Fruit fly (Drosophila melanogaster) whole organism, prepupa: Measurements from ENCODE around the gene CG11760.
A peak's percentile ranks its signal among the peaks of the same experiment; 100 is the strongest.

Experiments
- Blimp-1 ChIP-seq: fragments of 200-800 bp; sonication (Bioruptor generic); optimal IDR thresholded peaks from 3 replicates; lab custom pipeline; 2017; ENCODE audit warnings: missing biosample characterization, missing genetic modification characterization, mild to moderate bottlenecking, moderate library complexity, missing genetic modification reagents
- CG10631 ChIP-seq: fragments of 200-800 bp; sonication (Bioruptor generic); optimal IDR thresholded peaks from 2 replicates; lab custom pipeline; 2016; ENCODE audit warnings: missing biosample characterization, missing genetic modification characterization
- CG11294 ChIP-seq: fragments of 200-800 bp; sonication (Bioruptor generic); IDR thresholded peaks from 2 replicates; pipeline ENCODE4 v1.3.6; 2022; ENCODE audit warnings: missing biosample characterization, missing genetic modification characterization
- CG11762 ChIP-seq: fragments of 200-800 bp; sonication (Bioruptor generic); optimal IDR thresholded peaks from 3 replicates; lab custom pipeline; 2016; ENCODE audit warnings: missing biosample characterization, missing genetic modification characterization; ENCODE audit not compliant: insufficient read depth
- CG15336 ChIP-seq: fragments of 200-800 bp; sonication (Bioruptor generic); IDR thresholded peaks from 2 replicates; pipeline ENCODE4 v1.3.6; 2022; ENCODE audit warnings: missing biosample characterization, missing genetic modification characterization
- CG16779 ChIP-seq: fragments of 200-800 bp; sonication (Bioruptor generic); optimal IDR thresholded peaks from 3 replicates; lab custom pipeline; 2017; ENCODE audit warnings: missing biosample characterization, mild to moderate bottlenecking, missing genetic modification characterization
- CG3032 ChIP-seq: fragments of 200-800 bp; optimal IDR thresholded peaks from 2 replicates; lab custom pipeline; 2019; ENCODE audit warnings: missing biosample characterization, mild to moderate bottlenecking, missing genetic modification characterization, moderate library complexity
- CG31627 ChIP-seq: fragments of 200-800 bp; sonication (Bioruptor generic); optimal IDR thresholded peaks from 3 replicates; lab custom pipeline; 2016; ENCODE audit warnings: missing biosample characterization, missing genetic modification characterization
- CG34406 ChIP-seq: fragments of 200-800 bp; sonication (Bioruptor generic); optimal IDR thresholded peaks from 3 replicates; lab custom pipeline; 2016; ENCODE audit warnings: missing biosample characterization, missing genetic modification characterization
- CG3919 ChIP-seq: fragments of 200-800 bp; sonication (Bioruptor generic); optimal IDR thresholded peaks from 3 replicates; lab custom pipeline; 2016; ENCODE audit warnings: missing biosample characterization, missing genetic modification characterization
- CG4318 ChIP-seq: fragments of 200-800 bp; sonication (Bioruptor generic); optimal IDR thresholded peaks from 3 replicates; lab custom pipeline; 2017; ENCODE audit warnings: missing biosample characterization, mild to moderate bottlenecking, missing genetic modification characterization
- CG6163 ChIP-seq: fragments of 200-800 bp; sonication (Bioruptor generic); IDR thresholded peaks from 3 replicates; pipeline ENCODE4 v1.3.6; 2022; ENCODE audit warnings: missing biosample characterization, missing genetic modification characterization
- CG6276 ChIP-seq: fragments of 200-800 bp; sonication (Bioruptor generic); optimal IDR thresholded peaks from 2 replicates; lab custom pipeline; 2017; ENCODE audit warnings: missing biosample characterization, mild to moderate bottlenecking, missing genetic modification characterization
- CG6792 ChIP-seq: fragments of 200-800 bp; sonication (Bioruptor generic); optimal IDR thresholded peaks from 3 replicates; lab custom pipeline; 2016; ENCODE audit warnings: missing biosample characterization, missing genetic modification characterization
- CG6808 ChIP-seq: fragments of 200-800 bp; sonication (Bioruptor generic); optimal IDR thresholded peaks from 3 replicates; lab custom pipeline; 2017; ENCODE audit warnings: missing biosample characterization, missing genetic modification characterization, mild to moderate bottlenecking, moderate library complexity, missing genetic modification reagents
- CG6854 ChIP-seq: fragments of 200-800 bp; sonication (Bioruptor generic); optimal IDR thresholded peaks from 2 replicates; lab custom pipeline; 2017; ENCODE audit warnings: missing biosample characterization, mild to moderate bottlenecking, missing genetic modification characterization
- CG7368 ChIP-seq: fragments of 200-800 bp; sonication (Bioruptor generic); optimal IDR thresholded peaks from 3 replicates; lab custom pipeline; 2016; ENCODE audit warnings: missing biosample characterization, missing genetic modification characterization
- CG8119 ChIP-seq: fragments of 200-800 bp; sonication (Bioruptor generic); IDR thresholded peaks from 3 replicates; pipeline ENCODE4 v1.3.6; 2022; ENCODE audit warnings: missing biosample characterization, missing genetic modification characterization
- CG8319 ChIP-seq: fragments of 200-800 bp; sonication (Bioruptor generic); optimal IDR thresholded peaks from 3 replicates; lab custom pipeline; 2016; ENCODE audit warnings: missing biosample characterization, missing genetic modification characterization
- CG8632 ChIP-seq: fragments of 200-800 bp; sonication (Bioruptor generic); optimal IDR thresholded peaks from 3 replicates; lab custom pipeline; 2016; ENCODE audit warnings: missing biosample characterization, missing genetic modification characterization
- CG9139 ChIP-seq: fragments of 200-800 bp; sonication (Bioruptor generic); optimal IDR thresholded peaks from 3 replicates; lab custom pipeline; 2017; ENCODE audit warnings: missing biosample characterization, mild to moderate bottlenecking, missing genetic modification characterization
- Eip75B ChIP-seq: fragments of 200-800 bp; sonication (Bioruptor generic); optimal IDR thresholded peaks from 3 replicates; lab custom pipeline; 2016; ENCODE audit warnings: missing biosample characterization, missing genetic modification characterization
- Eip78C ChIP-seq: fragments of 200-800 bp; sonication (Bioruptor generic); peaks from one replicate; lab custom pipeline; 2016; ENCODE audit warnings: missing biosample characterization, missing genetic modification characterization
- Eip93F ChIP-seq: fragments of 200-800 bp; sonication (Bioruptor generic); optimal IDR thresholded peaks from 2 replicates; lab custom pipeline; 2016; ENCODE audit warnings: missing biosample characterization, mild to moderate bottlenecking, missing genetic modification characterization
- Ets21C ChIP-seq: fragments of 200-800 bp; sonication (Bioruptor generic); optimal IDR thresholded peaks from 3 replicates; lab custom pipeline; 2016; ENCODE audit warnings: missing biosample characterization, missing genetic modification characterization
- Ets96B ChIP-seq: fragments of 200-800 bp; optimal IDR thresholded peaks from 2 replicates; lab custom pipeline; 2019; ENCODE audit warnings: missing biosample characterization, mild to moderate bottlenecking, missing genetic modification characterization, moderate library complexity
- Gug ChIP-seq: fragments of 200-800 bp; sonication (Bioruptor generic); IDR thresholded peaks from 2 replicates; pipeline ENCODE4 v1.3.6; 2022; ENCODE audit warnings: missing biosample characterization, missing genetic modification characterization
- Hr38 ChIP-seq: sonication (Bioruptor generic); optimal IDR thresholded peaks from 2 replicates; lab custom pipeline; 2016; ENCODE audit warnings: missing biosample characterization, missing genetic modification characterization
- Hr39 ChIP-seq: fragments of 200-800 bp; sonication (Bioruptor generic); optimal IDR thresholded peaks from 2 replicates; lab custom pipeline; 2016; ENCODE audit warnings: missing biosample characterization, missing genetic modification characterization
- Lpt ChIP-seq: fragments of 200-800 bp; sonication (Bioruptor generic); optimal IDR thresholded peaks from 3 replicates; lab custom pipeline; 2016; ENCODE audit warnings: missing biosample characterization, missing genetic modification characterization
- OdsH ChIP-seq: fragments of 200-800 bp; sonication (Bioruptor generic); optimal IDR thresholded peaks from 3 replicates; lab custom pipeline; 2016; ENCODE audit warnings: missing biosample characterization, missing genetic modification characterization
- Smox ChIP-seq: fragments of 200-800 bp; sonication (Bioruptor generic); optimal IDR thresholded peaks from 3 replicates; lab custom pipeline; 2016; ENCODE audit warnings: missing biosample characterization, missing genetic modification characterization
- Sox102F ChIP-seq: fragments of 200-800 bp; sonication (Bioruptor generic); optimal IDR thresholded peaks from 2 replicates; lab custom pipeline; 2016; ENCODE audit warnings: missing biosample characterization, mild to moderate bottlenecking, missing genetic modification characterization
- Sox14 ChIP-seq: fragments of 200-800 bp; sonication (Bioruptor generic); optimal IDR thresholded peaks from 3 replicates; lab custom pipeline; 2016; ENCODE audit warnings: missing biosample characterization, missing genetic modification characterization
- achi ChIP-seq: fragments of 200-800 bp; sonication (Bioruptor generic); optimal IDR thresholded peaks from 3 replicates; lab custom pipeline; 2016; ENCODE audit warnings: missing biosample characterization, missing genetic modification characterization
- acj6 ChIP-seq: fragments of 200-800 bp; sonication (Bioruptor generic); optimal IDR thresholded peaks from 3 replicates; lab custom pipeline; 2016; ENCODE audit warnings: missing biosample characterization, missing genetic modification characterization
- cyc ChIP-seq: fragments of 200-800 bp; sonication (Bioruptor generic); optimal IDR thresholded peaks from 3 replicates; lab custom pipeline; 2016; ENCODE audit warnings: missing biosample characterization, missing genetic modification characterization
- dac ChIP-seq: fragments of 200-800 bp; sonication (Bioruptor generic); optimal IDR thresholded peaks from 2 replicates; lab custom pipeline; 2017; ENCODE audit warnings: missing biosample characterization, mild to moderate bottlenecking, missing genetic modification characterization
- dsx ChIP-seq: fragments of 200-800 bp; optimal IDR thresholded peaks from 3 replicates; lab custom pipeline; 2019; ENCODE audit warnings: missing biosample characterization, mild to moderate bottlenecking, missing genetic modification characterization, moderate library complexity; ENCODE audit not compliant: poor library complexity, severe bottlenecking
- eg ChIP-seq: fragments of 200-800 bp; sonication (Bioruptor generic); IDR thresholded peaks from 3 replicates; pipeline ENCODE4 v1.3.6; 2022; ENCODE audit warnings: missing biosample characterization, missing genetic modification characterization
- esn ChIP-seq: fragments of 200-800 bp; sonication (Bioruptor generic); optimal IDR thresholded peaks from 2 replicates; lab custom pipeline; 2016; ENCODE audit warnings: missing biosample characterization, mild to moderate bottlenecking, missing genetic modification characterization, moderate library complexity
- fd59A ChIP-seq: fragments of 200-800 bp; sonication (Bioruptor generic); optimal IDR thresholded peaks from 2 replicates; lab custom pipeline; 2017; ENCODE audit warnings: missing biosample characterization, mild to moderate bottlenecking, missing genetic modification characterization, missing genetic modification reagents
- fd85E ChIP-seq: fragments of 200-800 bp; sonication (Bioruptor generic); optimal IDR thresholded peaks from 3 replicates; lab custom pipeline; 2016; ENCODE audit warnings: missing biosample characterization, missing genetic modification characterization
- fkh ChIP-seq: fragments of 200-800 bp; sonication (Bioruptor generic); optimal IDR thresholded peaks from 3 replicates; lab custom pipeline; 2017; ENCODE audit warnings: missing biosample characterization, mild to moderate bottlenecking, missing genetic modification characterization, moderate library complexity
- lz ChIP-seq: fragments of 200-800 bp; sonication (Bioruptor generic); optimal IDR thresholded peaks from 3 replicates; lab custom pipeline; 2016; ENCODE audit warnings: missing biosample characterization, missing genetic modification characterization
- net ChIP-seq: fragments of 200-800 bp; sonication (Bioruptor generic); optimal IDR thresholded peaks from 3 replicates; lab custom pipeline; 2016; ENCODE audit warnings: missing biosample characterization, missing genetic modification characterization
- pdm3 ChIP-seq: fragments of 200-800 bp; sonication (Bioruptor generic); optimal IDR thresholded peaks from 3 replicates; lab custom pipeline; 2016; ENCODE audit warnings: missing biosample characterization, missing genetic modification characterization
- salr ChIP-seq, 2 experiments: fragments of 200-800 bp; sonication (Bioruptor generic); optimal IDR thresholded peaks; 3 replicates each; lab custom pipeline; 2016 to 2018; ENCODE audit warnings: missing biosample characterization in 2 of 2, missing genetic modification characterization in 2 of 2, mild to moderate bottlenecking in 1 of 2
- spab ChIP-seq: fragments of 200-800 bp; sonication (Bioruptor generic); optimal IDR thresholded peaks from 2 replicates; lab custom pipeline; 2017; ENCODE audit warnings: missing biosample characterization, mild to moderate bottlenecking, missing genetic modification characterization, missing genetic modification reagents
- ss ChIP-seq, 2 experiments: fragments of 200-800 bp; sonication (Bioruptor generic); optimal IDR thresholded peaks; 2 replicates in 1 of 2; 3 replicates in 1 of 2; lab custom pipeline; 2017 to 2018; ENCODE audit warnings: mild to moderate bottlenecking in 2 of 2, missing biosample characterization in 2 of 2, missing genetic modification characterization in 2 of 2, moderate library complexity in 1 of 2
- svp ChIP-seq: fragments of 200-800 bp; sonication (Bioruptor generic); peaks from one replicate; lab custom pipeline; 2016; ENCODE audit warnings: missing biosample characterization, missing genetic modification characterization
- topi ChIP-seq: fragments of 200-800 bp; sonication (Bioruptor generic); optimal IDR thresholded peaks from 3 replicates; lab custom pipeline; 2016; ENCODE audit warnings: missing biosample characterization, missing genetic modification characterization
- vri ChIP-seq: fragments of 200-800 bp; sonication (Bioruptor generic); optimal IDR thresholded peaks from 3 replicates; lab custom pipeline; 2016; ENCODE audit warnings: missing biosample characterization, mild to moderate bottlenecking, missing genetic modification characterization

CG11760 gene

DNA sequence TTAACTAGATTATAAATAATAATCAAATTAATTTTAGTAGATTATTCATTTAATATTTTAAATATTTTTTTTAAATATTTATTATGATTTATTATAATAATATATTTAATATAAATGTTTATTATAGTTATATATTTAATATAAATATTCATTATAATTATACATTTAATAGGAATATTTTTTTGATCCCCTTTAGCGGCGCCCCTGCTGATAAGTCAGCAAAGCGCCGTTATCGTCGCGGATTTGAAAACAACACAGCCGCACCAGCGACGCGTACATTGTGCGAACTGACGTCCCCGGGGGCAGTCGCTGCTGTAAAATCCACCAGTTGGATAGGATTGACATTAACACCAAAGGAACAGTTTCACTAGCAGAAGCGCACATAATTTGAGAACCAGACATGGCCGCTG is 6.3 kb upstream of the CG11760 start, which contains the start of gene CG8112:
Gene CG8112, plus strand, starts transcription at position 212 of the 410 bp plus-strand sequence.
- no peak for TF ChIP-seq CG16779 (tag; lab: Kevin White, UChicago)
- TF ChIP-seq acj6 (GFP tag; lab: Kevin White, UChicago): peak; percentile 27
- peak; percentile 47 for TF ChIP-seq CG34406 (GFP tag; lab: Kevin White, UChicago)
- peak; percentile 19 for TF ChIP-seq CG10631
- no peak for TF ChIP-seq CG7368
- peak; percentile 21 for TF ChIP-seq dsx (GFP tag; lab: Kevin White, UChicago)
- peak; percentile 9 for TF ChIP-seq fkh
- TF ChIP-seq vri (GFP tag; lab: Kevin White, UChicago): no peak
- TF ChIP-seq CG3919 (GFP tag; lab: Kevin White, UChicago): peak; percentile 34
- TF ChIP-seq Gug (GFP tag; lab: Robert Waterston, UW): no peak
- TF ChIP-seq ss (GFP tag; optimal IDR thresholded peaks at IDR 0.05; lab: Kevin White, UChicago): peak in 1 of 2 experiments; percentile 16
- no peak for TF ChIP-seq CG6792 (GFP tag; lab: Kevin White, UChicago)
- peak; percentile 14 for TF ChIP-seq OdsH (GFP tag; lab: Kevin White, UChicago)
- TF ChIP-seq CG4318 (GFP tag; lab: Kevin White, UChicago): no peak
- no peak for TF ChIP-seq CG15336 (GFP tag; lab: Robert Waterston, UW)
- no peak for TF ChIP-seq Ets21C (GFP tag; lab: Kevin White, UChicago)
- TF ChIP-seq dac (GFP tag; lab: Kevin White, UChicago): no peak
- peak; percentile 1 for TF ChIP-seq CG6276 (GFP tag; lab: Kevin White, UChicago)
- TF ChIP-seq Smox (GFP tag; lab: Kevin White, UChicago): no peak
- TF ChIP-seq Hr38 (GFP tag; lab: Kevin White, UChicago): no peak
- no peak for TF ChIP-seq CG31627
- TF ChIP-seq CG6163 (GFP tag; lab: Robert Waterston, UW): peak; percentile 64
- TF ChIP-seq CG6854: no peak
- no peak for TF ChIP-seq CG11294
- peak; percentile 52 for TF ChIP-seq esn (GFP tag; lab: Kevin White, UChicago)
- TF ChIP-seq lz (GFP tag; lab: Kevin White, UChicago): no peak
- no peak for TF ChIP-seq Sox102F
- TF ChIP-seq CG8632 (GFP tag; lab: Kevin White, UChicago): peak; percentile 59
- TF ChIP-seq CG3032 (tag; lab: Kevin White, UChicago): peak; percentile 28
- peak in 1 of 2 experiments; percentile 14 for TF ChIP-seq salr (GFP tag; optimal IDR thresholded peaks at IDR 0.05; lab: Kevin White, UChicago)
- TF ChIP-seq Ets96B (tag; lab: Kevin White, UChicago): no peak
- no peak for TF ChIP-seq CG11762
- no peak for TF ChIP-seq CG9139
- TF ChIP-seq cyc (GFP tag; lab: Kevin White, UChicago): no peak
- no peak for TF ChIP-seq net (GFP tag; lab: Kevin White, UChicago)
- TF ChIP-seq Blimp-1 (GFP tag; lab: Kevin White, UChicago): peak; percentile 23
- peak; percentile 41; the same call in 2 of the 3 replicates for TF ChIP-seq eg (GFP tag; lab: Robert Waterston, UW)
- no peak for TF ChIP-seq CG8319 (GFP tag; lab: Kevin White, UChicago)
- peak; percentile 63 for TF ChIP-seq Eip78C (GFP tag; lab: Kevin White, UChicago)
- TF ChIP-seq Lpt: no peak
- peak; percentile 2 for TF ChIP-seq topi (GFP tag; lab: Kevin White, UChicago)
- TF ChIP-seq Sox14 (GFP tag; lab: Kevin White, UChicago): no peak
- peak; percentile 46 for TF ChIP-seq achi (GFP tag; lab: Kevin White, UChicago)
- no peak for TF ChIP-seq Hr39
- TF ChIP-seq pdm3 (GFP tag; lab: Kevin White, UChicago): no peak
- TF ChIP-seq spab: peak; percentile 3
- TF ChIP-seq CG8119 (GFP tag; lab: Robert Waterston, UW): no peak
- no peak for TF ChIP-seq fd85E
- TF ChIP-seq Eip93F: no peak
- TF ChIP-seq fd59A: no peak
- no peak for TF ChIP-seq Eip75B (GFP tag; lab: Kevin White, UChicago)
- TF ChIP-seq CG6808 (GFP tag; lab: Kevin White, UChicago): no peak
- TF ChIP-seq svp (GFP tag; lab: Kevin White, UChicago): peak; percentile 78
